Worm (Caenorhabditis elegans) whole organism, L4/young adult: ENCODE data around the gene Y82E9BR.17.

Source experiments
- W03F9.2 ChIP-seq: fragments of 150-350 bp; optimal IDR thresholded peaks from 2 replicates; lab custom pipeline; 2014; ENCODE audit warnings: missing biosample characterization, missing genetic modification characterization
- dao-5 ChIP-seq: sonication (generic microtip); optimal IDR thresholded peaks from 2 replicates; lab custom pipeline; 2016; ENCODE audit warnings: missing genotype, missing genetic modification characterization, moderate library complexity, missing compliant biosample characterization
- him-1 ChIP-seq: sonication (generic microtip); optimal IDR thresholded peaks from 2 replicates; lab custom pipeline; 2016; ENCODE audit warnings: missing genotype, missing genetic modification reagents, missing genetic modification characterization, missing compliant biosample characterization

DNA sequence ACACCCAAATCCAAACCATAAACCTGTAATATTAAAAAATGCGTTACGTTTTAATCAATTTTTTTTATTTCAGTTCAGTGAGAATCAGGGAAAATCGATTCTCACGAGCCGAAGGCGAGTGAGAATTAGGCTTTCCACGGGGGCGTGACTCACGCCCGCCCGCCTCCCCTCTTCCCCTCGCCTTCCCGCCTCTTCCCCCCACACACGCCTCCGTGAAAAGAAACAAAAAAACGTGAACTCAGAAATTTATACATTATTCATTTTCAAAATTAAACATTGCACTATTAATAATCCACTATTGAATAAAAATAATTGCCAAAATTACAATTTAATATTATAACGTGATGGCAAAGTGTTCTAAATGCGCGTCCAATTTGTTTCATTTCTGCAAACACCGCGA, 8.8 kb downstream of the Y82E9BR.17 start:
- TF ChIP-seq W03F9.2 (tag; lab: Kevin White, UChicago) (no peak), him-1 (tag; lab: Kevin White, UChicago) (no peak), dao-5 (tag; lab: Kevin White, UChicago) (no peak)
